Worm (Caenorhabditis elegans) whole organism, L2 larva: ENCODE data around the gene cln-3.1.

Experiments
- C34F6.9 ChIP-seq: fragments of 150-350 bp; optimal IDR thresholded peaks from 2 replicates; lab custom pipeline; 2014; ENCODE audit warnings: missing biosample characterization, missing genetic modification characterization
- F13H6.1 ChIP-seq: sonication (generic microtip); optimal IDR thresholded peaks from 2 replicates; lab custom pipeline; 2016; ENCODE audit warnings: missing genetic modification characterization, missing compliant biosample characterization
- R02D3.7 ChIP-seq: fragments of 150-350 bp; optimal IDR thresholded peaks from 2 replicates; lab custom pipeline; 2014; ENCODE audit warnings: missing biosample characterization, missing genetic modification characterization
- Y55F3AM.14 ChIP-seq: fragments of 200-800 bp; sonication (Bioruptor generic); optimal IDR thresholded peaks from 2 replicates; lab custom pipeline; 2018; ENCODE audit warnings: mild to moderate bottlenecking, missing genetic modification characterization, missing compliant biosample characterization
- ZK546.5 ChIP-seq: sonication (generic microtip); optimal IDR thresholded peaks from 2 replicates; lab custom pipeline; 2017; ENCODE audit warnings: missing biosample characterization, missing genetic modification characterization
- alr-1 ChIP-seq: fragments of 150-350 bp; optimal IDR thresholded peaks from 2 replicates; lab custom pipeline; 2014; ENCODE audit warnings: missing biosample characterization, missing genetic modification characterization
- aly-2 ChIP-seq: fragments of 150-350 bp; optimal IDR thresholded peaks from 2 replicates; lab custom pipeline; 2014; ENCODE audit warnings: missing biosample characterization, missing genetic modification characterization
- ama-1 ChIP-seq: fragments of 150-350 bp; optimal IDR thresholded peaks from 2 replicates; lab custom pipeline; 2018; ENCODE audit warnings: inconsistent platforms
- blmp-1 ChIP-seq: sonication (generic microtip); optimal IDR thresholded peaks from 2 replicates; lab custom pipeline; 2017; ENCODE audit warnings: missing genetic modification characterization, mild to moderate bottlenecking, missing compliant biosample characterization, antibody characterized with exemption, moderate library complexity; ENCODE audit not compliant: insufficient read depth
- ceh-16 ChIP-seq: fragments of 150-350 bp; optimal IDR thresholded peaks from 2 replicates; lab custom pipeline; 2014; ENCODE audit warnings: missing biosample characterization, missing genetic modification characterization
- ceh-82 ChIP-seq: fragments of 150-350 bp; optimal IDR thresholded peaks from 2 replicates; lab custom pipeline; 2014; ENCODE audit warnings: missing biosample characterization, missing genetic modification characterization
- crh-2 ChIP-seq: sonication (generic microtip); optimal IDR thresholded peaks from 2 replicates; lab custom pipeline; 2017; ENCODE audit warnings: missing biosample characterization, missing genetic modification characterization
- dmd-4 ChIP-seq: sonication (generic microtip); optimal IDR thresholded peaks from 2 replicates; lab custom pipeline; 2017; ENCODE audit warnings: missing biosample characterization, missing genetic modification characterization
- egl-27 ChIP-seq: sonication (generic microtip); optimal IDR thresholded peaks from 3 replicates; lab custom pipeline; 2017; ENCODE audit warnings: missing biosample characterization, missing genetic modification reagents, missing genetic modification characterization
- elt-1 ChIP-seq: fragments of 150-350 bp; optimal IDR thresholded peaks from 2 replicates; lab custom pipeline; 2014; ENCODE audit warnings: missing biosample characterization, missing genetic modification characterization
- elt-3 ChIP-seq: sonication (generic microtip); optimal IDR thresholded peaks from 2 replicates; lab custom pipeline; 2017; ENCODE audit warnings: missing biosample characterization, missing genetic modification characterization
- fos-1 ChIP-seq: fragments of 150-350 bp; optimal IDR thresholded peaks from 2 replicates; lab custom pipeline; 2014; ENCODE audit warnings: missing biosample characterization, missing genetic modification characterization
- gmeb-1 ChIP-seq: fragments of 150-350 bp; optimal IDR thresholded peaks from 2 replicates; lab custom pipeline; 2014; ENCODE audit warnings: missing biosample characterization, missing genetic modification characterization
- lin-11 ChIP-seq: fragments of 150-350 bp; sonication (generic microtip); optimal IDR thresholded peaks from 2 replicates; lab custom pipeline; 2014; ENCODE audit warnings: missing biosample characterization, missing genetic modification characterization, inconsistent platforms, mixed read lengths
- lin-13 ChIP-seq: fragments of 150-350 bp; optimal IDR thresholded peaks from 2 replicates; lab custom pipeline; 2014; ENCODE audit warnings: missing biosample characterization, missing genetic modification reagents, missing genetic modification characterization
- lin-39 ChIP-seq: fragments of 150-350 bp; optimal IDR thresholded peaks from 2 replicates; lab custom pipeline; 2014; ENCODE audit warnings: missing biosample characterization, missing genetic modification reagents, missing genetic modification characterization
- lsy-2 ChIP-seq, 2 experiments: fragments of 150-350 bp in 1 of 2; sonication (generic microtip) in 1 of 2; optimal IDR thresholded peaks; 2 replicates each; lab custom pipeline; 2014 to 2017; ENCODE audit warnings: missing biosample characterization in 2 of 2, missing genetic modification characterization in 2 of 2
- mab-5 ChIP-seq: fragments of 150-350 bp; optimal IDR thresholded peaks from 2 replicates; lab custom pipeline; 2014; ENCODE audit warnings: missing biosample characterization, missing genetic modification characterization
- mbf-1 ChIP-seq: sonication (generic microtip); optimal IDR thresholded peaks from 2 replicates; lab custom pipeline; 2017; ENCODE audit warnings: missing biosample characterization, missing genetic modification characterization
- mdl-1 ChIP-seq, 2 experiments: fragments of 150-350 bp in 1 of 2; sonication (generic microtip) in 1 of 2; optimal IDR thresholded peaks; 2 replicates each; lab custom pipeline; 2017; ENCODE audit warnings: missing biosample characterization in 2 of 2, missing genetic modification characterization in 2 of 2
- nhr-10 ChIP-seq: sonication (generic microtip); optimal IDR thresholded peaks from 2 replicates; lab custom pipeline; 2017; ENCODE audit warnings: missing biosample characterization, missing genetic modification characterization
- nhr-11 ChIP-seq: fragments of 150-350 bp; optimal IDR thresholded peaks from 2 replicates; lab custom pipeline; 2014; ENCODE audit warnings: missing biosample characterization, missing genetic modification characterization
- nhr-12 ChIP-seq: fragments of 150-350 bp; optimal IDR thresholded peaks from 2 replicates; lab custom pipeline; 2014; ENCODE audit warnings: missing biosample characterization, missing genetic modification characterization
- nhr-129 ChIP-seq: fragments of 150-350 bp; optimal IDR thresholded peaks from 2 replicates; lab custom pipeline; 2014; ENCODE audit warnings: missing biosample characterization, missing genetic modification characterization
- nhr-21 ChIP-seq: fragments of 150-350 bp; optimal IDR thresholded peaks from 2 replicates; lab custom pipeline; 2014; ENCODE audit warnings: missing biosample characterization, missing genetic modification characterization
- nhr-23 ChIP-seq: fragments of 150-350 bp; optimal IDR thresholded peaks from 2 replicates; lab custom pipeline; 2014; ENCODE audit warnings: missing biosample characterization, missing genetic modification reagents, missing genetic modification characterization
- nhr-237 ChIP-seq: fragments of 150-350 bp; optimal IDR thresholded peaks from 2 replicates; lab custom pipeline; 2014; ENCODE audit warnings: missing biosample characterization, missing genetic modification characterization
- nhr-25 ChIP-seq: fragments of 150-350 bp; sonication (generic microtip); optimal IDR thresholded peaks from 3 replicates; lab custom pipeline; 2014; ENCODE audit warnings: missing biosample characterization, missing genetic modification characterization
- nhr-6 ChIP-seq: fragments of 150-350 bp; optimal IDR thresholded peaks from 2 replicates; lab custom pipeline; 2014; ENCODE audit warnings: missing biosample characterization, missing genetic modification characterization
- nhr-77 ChIP-seq: fragments of 150-350 bp; optimal IDR thresholded peaks from 2 replicates; lab custom pipeline; 2014; ENCODE audit warnings: missing biosample characterization, missing genetic modification characterization
- peb-1 ChIP-seq: fragments of 150-350 bp; optimal IDR thresholded peaks from 2 replicates; lab custom pipeline; 2014; ENCODE audit warnings: missing biosample characterization, missing genetic modification characterization
- sem-4 ChIP-seq: fragments of 150-350 bp; optimal IDR thresholded peaks from 2 replicates; lab custom pipeline; 2014; ENCODE audit warnings: missing biosample characterization, missing genetic modification reagents, missing genetic modification characterization
- skn-1 ChIP-seq: sonication (generic microtip); optimal IDR thresholded peaks from 2 replicates; lab custom pipeline; 2017; ENCODE audit warnings: missing biosample characterization, missing genetic modification characterization
- sma-3 ChIP-seq: sonication (generic microtip); optimal IDR thresholded peaks from 2 replicates; lab custom pipeline; 2016; ENCODE audit warnings: missing genetic modification reagents, missing genetic modification characterization, missing compliant biosample characterization
- sma-9 ChIP-seq, 2 experiments: fragments of 150-350 bp in 1 of 2; sonication (generic microtip) in 1 of 2; optimal IDR thresholded peaks; 2 replicates each; lab custom pipeline; 2014 to 2016; ENCODE audit warnings: missing genetic modification characterization in 2 of 2, mild to moderate bottlenecking in 1 of 2, missing biosample characterization in 1 of 2, missing compliant biosample characterization in 1 of 2, missing genetic modification reagents in 1 of 2, moderate library complexity in 1 of 2
- snpc-4 ChIP-seq: fragments of 150-350 bp; optimal IDR thresholded peaks from 2 replicates; lab custom pipeline; 2014; ENCODE audit warnings: missing biosample characterization, missing genetic modification characterization
- unc-39 ChIP-seq: fragments of 150-350 bp; optimal IDR thresholded peaks from 2 replicates; lab custom pipeline; 2014; ENCODE audit warnings: missing biosample characterization, missing genetic modification characterization
- unc-55 ChIP-seq: fragments of 150-350 bp; sonication (generic microtip); optimal IDR thresholded peaks from 3 replicates; lab custom pipeline; 2014; ENCODE audit warnings: missing biosample characterization, missing genetic modification reagents, missing genetic modification characterization
- unc-62 ChIP-seq: fragments of 150-350 bp; optimal IDR thresholded peaks from 2 replicates; lab custom pipeline; 2014; ENCODE audit warnings: missing biosample characterization, missing genetic modification reagents, missing genetic modification characterization
- zag-1 ChIP-seq: fragments of 150-350 bp; optimal IDR thresholded peaks from 2 replicates; lab custom pipeline; 2014; ENCODE audit warnings: missing biosample characterization, missing genetic modification characterization
- ztf-1 ChIP-seq: fragments of 200-800 bp; sonication (Bioruptor generic); conservative IDR thresholded peaks from 2 replicates; pipeline ENCODE4 v1.3.6; 2022; ENCODE audit warnings: missing genetic modification characterization, missing compliant biosample characterization
- ztf-11 ChIP-seq: sonication (generic microtip); optimal IDR thresholded peaks from 2 replicates; lab custom pipeline; 2017; ENCODE audit warnings: missing biosample characterization, missing genetic modification characterization
- ztf-4 ChIP-seq: fragments of 150-350 bp; optimal IDR thresholded peaks from 2 replicates; lab custom pipeline; 2014; ENCODE audit warnings: missing biosample characterization, missing genetic modification characterization

cln-3.1 gene

DNA sequence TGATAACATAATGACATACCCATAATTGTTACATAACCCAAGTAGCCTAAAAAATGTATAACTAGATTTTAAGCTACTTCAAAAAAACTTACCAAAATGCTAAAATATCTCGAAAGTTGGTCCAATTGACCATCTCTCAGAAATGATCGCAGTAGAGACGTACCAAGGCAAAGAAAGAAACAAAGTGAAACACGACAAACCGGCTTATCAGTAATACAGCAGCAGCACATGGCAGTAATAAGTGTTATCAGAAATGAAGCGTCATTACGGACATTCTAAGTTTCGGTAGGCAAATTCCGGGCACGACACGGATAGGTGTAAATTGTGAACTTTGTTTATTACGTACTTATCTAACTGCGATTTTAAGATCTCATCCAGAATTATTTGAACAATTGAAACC, at the start of gene cln-3.1:
Gene cln-3.1, minus strand, starts transcription at position 171 of the 400 bp plus-strand sequence.
- TF ChIP-seq sma-9 (GFP tag; optimal IDR thresholded peaks at IDR 0.05; lab: Kevin White, UChicago) (peak; percentile 29), sma-9 (tag; optimal IDR thresholded peaks at IDR 0.05; lab: Kevin White, UChicago) (no peak), fos-1 (tag; lab: Kevin White, UChicago) (peak; percentile 83), egl-27 (no peak)

DNA sequence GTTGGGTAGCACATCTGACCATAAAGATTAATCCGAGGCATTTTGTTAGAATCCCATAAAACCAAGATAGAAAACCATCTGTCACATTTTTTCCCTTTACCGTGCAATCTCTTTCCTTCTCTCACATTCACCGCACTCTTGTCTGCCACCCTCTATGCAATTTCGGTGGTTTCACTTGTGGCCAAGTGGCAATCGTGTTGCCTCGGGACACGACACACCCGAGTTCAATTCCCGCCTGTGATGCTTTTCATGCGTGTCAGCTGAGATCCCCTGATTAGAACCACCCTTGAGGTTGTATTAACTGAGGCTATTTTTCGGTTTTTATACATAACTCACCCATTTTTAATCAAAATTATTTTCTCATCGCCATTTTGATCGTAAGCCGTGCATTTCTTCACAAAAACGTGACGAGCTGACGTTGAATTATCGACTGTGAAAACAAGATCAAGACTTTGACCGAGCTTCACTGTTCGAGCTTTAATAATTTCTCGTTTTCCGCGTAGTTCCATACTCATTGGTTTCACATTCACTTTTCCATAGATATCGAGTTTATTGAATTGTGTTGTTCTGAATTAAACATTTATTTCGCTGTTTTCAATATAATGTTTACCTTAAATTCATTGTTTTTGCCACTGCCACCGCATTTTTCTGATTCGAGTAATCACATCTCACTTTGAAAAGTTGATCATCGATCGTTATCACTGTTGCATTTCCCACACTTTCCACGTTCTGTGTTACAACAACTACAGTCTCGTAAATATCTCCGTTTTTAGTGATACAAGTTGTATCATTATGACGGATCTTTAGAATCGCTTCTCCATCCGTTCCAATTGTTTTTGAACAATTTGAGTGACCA, 48.8 kb upstream of the cln-3.1 start:
- no peak for TF ChIP-seq R02D3.7 (tag; lab: Kevin White, UChicago)
- peak; percentile 21 for TF ChIP-seq ztf-11 (tag; lab: Kevin White, UChicago)
- no peak for TF ChIP-seq blmp-1 (tag; lab: Kevin White, UChicago)
- peak; percentile 82 for TF ChIP-seq sma-9 (GFP tag; optimal IDR thresholded peaks at IDR 0.05; lab: Kevin White, UChicago)
- no peak for TF ChIP-seq sma-9 (tag; optimal IDR thresholded peaks at IDR 0.05; lab: Kevin White, UChicago)
- peak; percentile 61 for TF ChIP-seq sem-4
- TF ChIP-seq ztf-4 (tag; lab: Kevin White, UChicago): peak; percentile 64
- peak; percentile 9 for TF ChIP-seq zag-1
- no peak for TF ChIP-seq nhr-23 (tag; lab: Kevin White, UChicago)
- no peak for TF ChIP-seq aly-2 (tag; lab: Kevin White, UChicago)
- no peak for TF ChIP-seq lin-39
- TF ChIP-seq ztf-1 (GFP tag; lab: Robert Waterston, UW): 0 out of 2 replicates have a peak, but pooled peaks have one; percentile 72
- peak; percentile 92 for TF ChIP-seq F13H6.1
- TF ChIP-seq nhr-11 (tag; lab: Kevin White, UChicago): peak; percentile 78
- TF ChIP-seq peb-1: no peak
- no peak for TF ChIP-seq nhr-12 (tag; lab: Kevin White, UChicago)
- peak; percentile 85 for TF ChIP-seq Y55F3AM.14
- TF ChIP-seq egl-27: peak; percentile 64
- TF ChIP-seq nhr-6 (tag; lab: Kevin White, UChicago): no peak
- TF ChIP-seq gmeb-1 (tag; lab: Kevin White, UChicago): peak; percentile 77
- TF ChIP-seq snpc-4: peak; percentile 59
- TF ChIP-seq fos-1 (tag; lab: Kevin White, UChicago): peak; percentile 76
- peak; percentile 92 for TF ChIP-seq nhr-129 (tag; lab: Kevin White, UChicago)
- TF ChIP-seq nhr-21 (tag; lab: Kevin White, UChicago): peak; percentile 76
- peak; percentile 91 for TF ChIP-seq crh-2 (tag; lab: Kevin White, UChicago)
- TF ChIP-seq nhr-25 (tag; lab: Kevin White, UChicago): peak; percentile 79
- TF ChIP-seq ama-1: no peak
- no peak for TF ChIP-seq nhr-237
- TF ChIP-seq mdl-1 (tag; optimal IDR thresholded peaks at IDR 0.05; lab: Kevin White, UChicago): peak in 1 of 2 experiments; percentile 6
- no peak for TF ChIP-seq ZK546.5
- peak; percentile 32 for TF ChIP-seq mbf-1 (tag; lab: Kevin White, UChicago)
- no peak for TF ChIP-seq unc-39 (tag; lab: Kevin White, UChicago)
- TF ChIP-seq alr-1: no peak
- TF ChIP-seq nhr-10 (tag; lab: Kevin White, UChicago): no peak
- peak; percentile 81 for TF ChIP-seq sma-3
- peak; percentile 40 for TF ChIP-seq ceh-82 (tag; lab: Kevin White, UChicago)
- TF ChIP-seq lin-13 (GFP tag; lab: Kevin White, UChicago): peak; percentile 71
- TF ChIP-seq C34F6.9 (tag; lab: Kevin White, UChicago): peak; percentile 46
- peak; percentile 23 for TF ChIP-seq elt-3
- peak; percentile 53 for TF ChIP-seq mab-5
- no peak for TF ChIP-seq skn-1 (tag; lab: Kevin White, UChicago)
- no peak for TF ChIP-seq unc-55 (GFP tag; lab: Kevin White, UChicago)
- no peak for TF ChIP-seq unc-62
- TF ChIP-seq ceh-16 (tag; lab: Kevin White, UChicago): peak; percentile 44
- TF ChIP-seq lin-11: peak; percentile 84
- no peak for TF ChIP-seq dmd-4
- TF ChIP-seq nhr-77 (tag; lab: Kevin White, UChicago): no peak
- TF ChIP-seq elt-1 (tag; lab: Kevin White, UChicago): no peak
- TF ChIP-seq lsy-2 (tag; optimal IDR thresholded peaks at IDR 0.05; lab: Kevin White, UChicago): peak; percentile 62 to 67
